Worm (Caenorhabditis elegans) whole organism, young adult: ENCODE data around the gene B0507.6.

Experiments
- B0019.2 ChIP-seq: fragments of 200-800 bp; sonication (Bioruptor generic); conservative IDR thresholded peaks from 2 replicates; pipeline ENCODE4 v1.3.6; 2022; ENCODE audit warnings: missing genetic modification reagents, missing genetic modification characterization, missing compliant biosample characterization
- B0035.1 ChIP-seq: sonication (generic microtip); optimal IDR thresholded peaks from 2 replicates; lab custom pipeline; 2016; ENCODE audit warnings: missing genetic modification characterization, mild to moderate bottlenecking, missing compliant biosample characterization, missing genotype, missing genetic modification reagents
- F39B2.1 ChIP-seq: fragments of 200-800 bp; sonication (Bioruptor generic); IDR thresholded peaks from 2 replicates; pipeline ENCODE4 v1.3.6; 2022; ENCODE audit warnings: missing genetic modification reagents, missing genetic modification characterization, missing compliant biosample characterization
- F55B11.4 ChIP-seq: sonication (generic microtip); optimal IDR thresholded peaks from 2 replicates; lab custom pipeline; 2016; ENCODE audit warnings: missing compliant biosample characterization, missing genetic modification characterization, borderline replicate concordance; ENCODE audit not compliant: insufficient read depth
- T07F8.4 ChIP-seq: sonication (generic microtip); optimal IDR thresholded peaks from 2 replicates; lab custom pipeline; 2016; ENCODE audit warnings: mild to moderate bottlenecking, missing genetic modification characterization, moderate library complexity, missing compliant biosample characterization
- T26A5.8 ChIP-seq: sonication (generic microtip); optimal IDR thresholded peaks from 2 replicates; lab custom pipeline; 2016; ENCODE audit warnings: missing genetic modification characterization, missing compliant biosample characterization
- Y56A3A.18 ChIP-seq: fragments of 200-800 bp; sonication (Bioruptor generic); IDR thresholded peaks from 2 replicates; pipeline ENCODE4 v1.3.6; 2022; ENCODE audit warnings: missing genetic modification reagents, missing genetic modification characterization, missing compliant biosample characterization
- Y95B8A.8 ChIP-seq: fragments of 200-800 bp; sonication (Bioruptor generic); IDR thresholded peaks from 2 replicates; pipeline ENCODE4 v1.3.6; 2022; ENCODE audit warnings: missing genetic modification reagents, missing genetic modification characterization, missing compliant biosample characterization
- ZK185.1 ChIP-seq: sonication (generic microtip); optimal IDR thresholded peaks from 2 replicates; lab custom pipeline; 2016; ENCODE audit warnings: mild to moderate bottlenecking, missing genetic modification characterization, missing compliant biosample characterization; ENCODE audit not compliant: poor library complexity, severe bottlenecking
- aptf-2 ChIP-seq: fragments of 200-800 bp; sonication (Bioruptor generic); conservative IDR thresholded peaks from 2 replicates; pipeline ENCODE4 v1.3.6; 2022; ENCODE audit warnings: missing genetic modification reagents, missing genetic modification characterization, missing compliant biosample characterization
- aptf-3 ChIP-seq: fragments of 200-800 bp; sonication (Bioruptor generic); IDR thresholded peaks from 2 replicates; pipeline ENCODE4 v1.3.6; 2022; ENCODE audit warnings: missing genetic modification characterization, missing compliant biosample characterization
- atf-7 ChIP-seq: sonication (generic microtip); optimal IDR thresholded peaks from 2 replicates; lab custom pipeline; 2017; ENCODE audit warnings: mild to moderate bottlenecking, missing genetic modification characterization, missing compliant biosample characterization
- attf-3 ChIP-seq: fragments of 200-800 bp; sonication (Bioruptor generic); conservative IDR thresholded peaks from 2 replicates; pipeline ENCODE4 v1.3.6; 2022; ENCODE audit warnings: missing genetic modification reagents, missing genetic modification characterization, missing compliant biosample characterization
- attf-5 ChIP-seq: fragments of 200-800 bp; sonication (Bioruptor generic); optimal IDR thresholded peaks from 2 replicates; lab custom pipeline; 2018; ENCODE audit warnings: mild to moderate bottlenecking, missing genetic modification characterization, missing compliant biosample characterization
- bed-1 ChIP-seq: fragments of 200-800 bp; sonication (Bioruptor generic); IDR thresholded peaks from 2 replicates; pipeline ENCODE4 v1.3.6; 2022; ENCODE audit warnings: missing genetic modification reagents, missing genetic modification characterization, missing compliant biosample characterization
- cebp-1 ChIP-seq, 2 experiments: fragments of 200-800 bp in 1 of 2; sonication (Bioruptor generic) in 1 of 2; sonication (generic microtip) in 1 of 2; IDR thresholded peaks in 1 of 2; optimal IDR thresholded peaks in 1 of 2; 2 replicates each; pipeline versions ENCODE4 v1.3.6 to Lab custom; 2017 to 2022; ENCODE audit warnings: missing compliant biosample characterization in 2 of 2, missing genetic modification characterization in 2 of 2, mild to moderate bottlenecking in 1 of 2, missing genetic modification reagents in 1 of 2, moderate library complexity in 1 of 2
- die-1 ChIP-seq: sonication (generic microtip); optimal IDR thresholded peaks from 2 replicates; lab custom pipeline; 2016; ENCODE audit warnings: missing genotype, mild to moderate bottlenecking, missing genetic modification characterization, missing compliant biosample characterization
- egl-44 ChIP-seq: fragments of 200-800 bp; sonication (Bioruptor generic); IDR thresholded peaks from 2 replicates; pipeline ENCODE4 v1.3.6; 2022; ENCODE audit warnings: missing genetic modification reagents, missing genetic modification characterization, missing compliant biosample characterization
- ets-4 ChIP-seq: fragments of 200-800 bp; sonication (Bioruptor generic); optimal IDR thresholded peaks from 2 replicates; lab custom pipeline; 2018; ENCODE audit warnings: mild to moderate bottlenecking, missing genetic modification characterization, missing compliant biosample characterization
- hmg-1.2 ChIP-seq: fragments of 200-800 bp; sonication (Bioruptor generic); IDR thresholded peaks from 2 replicates; pipeline ENCODE4 v1.3.6; 2022; ENCODE audit warnings: missing genetic modification reagents, missing genetic modification characterization, missing compliant biosample characterization
- hrde-1 ChIP-seq: sonication (generic microtip); optimal IDR thresholded peaks from 2 replicates; lab custom pipeline; 2016; ENCODE audit warnings: missing genetic modification characterization, mild to moderate bottlenecking, missing compliant biosample characterization, moderate library complexity, missing genotype, missing genetic modification reagents, borderline replicate concordance
- let-607 ChIP-seq, 2 experiments: fragments of 200-800 bp in 1 of 2; sonication (Bioruptor generic) in 1 of 2; sonication (generic microtip) in 1 of 2; optimal IDR thresholded peaks; 2 replicates each; lab custom pipeline; 2016 to 2018; ENCODE audit warnings: mild to moderate bottlenecking in 2 of 2, missing compliant biosample characterization in 2 of 2, missing genetic modification characterization in 2 of 2, moderate library complexity in 2 of 2, missing genotype in 1 of 2
- lin-40 ChIP-seq: sonication (generic microtip); optimal IDR thresholded peaks from 2 replicates; lab custom pipeline; 2016; ENCODE audit warnings: missing genetic modification characterization, mild to moderate bottlenecking, missing compliant biosample characterization, missing genotype, missing genetic modification reagents
- lsy-27 ChIP-seq: sonication (generic microtip); optimal IDR thresholded peaks from 2 replicates; lab custom pipeline; 2017; ENCODE audit warnings: missing genetic modification characterization, mild to moderate bottlenecking, missing compliant biosample characterization, antibody characterized with exemption, missing genotype, borderline replicate concordance; ENCODE audit not compliant: insufficient read depth
- madf-8 ChIP-seq: fragments of 200-800 bp; sonication (Bioruptor generic); conservative IDR thresholded peaks from 2 replicates; pipeline ENCODE4 v1.3.6; 2022; ENCODE audit warnings: missing genetic modification reagents, missing genetic modification characterization, missing compliant biosample characterization
- mel-28 ChIP-seq: sonication (generic microtip); optimal IDR thresholded peaks from 2 replicates; lab custom pipeline; 2016; ENCODE audit warnings: borderline replicate concordance, mild to moderate bottlenecking, missing genetic modification characterization, missing compliant biosample characterization
- mes-4 ChIP-seq: sonication (generic microtip); optimal IDR thresholded peaks from 2 replicates; lab custom pipeline; 2016; ENCODE audit warnings: missing genotype, missing genetic modification characterization, missing compliant biosample characterization
- nhr-80 ChIP-seq: sonication (generic microtip); optimal IDR thresholded peaks from 2 replicates; lab custom pipeline; 2016; ENCODE audit warnings: missing genetic modification characterization, missing compliant biosample characterization
- pha-4 ChIP-seq: fragments of 150-350 bp; sonication (generic microtip); optimal IDR thresholded peaks from 2 replicates; lab custom pipeline; 2014; ENCODE audit warnings: missing biosample characterization, missing genetic modification reagents, missing genetic modification characterization
- rcor-1 ChIP-seq: fragments of 200-800 bp; sonication (Bioruptor generic); IDR thresholded peaks from 2 replicates; pipeline ENCODE4 v1.3.6; 2022; ENCODE audit warnings: missing genetic modification reagents, missing genetic modification characterization, missing compliant biosample characterization
- repo-1 ChIP-seq: sonication (generic microtip); optimal IDR thresholded peaks from 2 replicates; lab custom pipeline; 2017; ENCODE audit warnings: mild to moderate bottlenecking, missing genetic modification characterization, missing compliant biosample characterization
- sdz-38 ChIP-seq: sonication (generic microtip); optimal IDR thresholded peaks from 2 replicates; lab custom pipeline; 2016; ENCODE audit warnings: missing genotype, missing genetic modification characterization, missing compliant biosample characterization
- sea-2 ChIP-seq: fragments of 200-800 bp; sonication (Bioruptor generic); IDR thresholded peaks from 2 replicates; pipeline ENCODE4 v1.3.6; 2022; ENCODE audit warnings: missing genetic modification characterization, missing compliant biosample characterization
- snpc-1.1 ChIP-seq: sonication (generic microtip); optimal IDR thresholded peaks from 2 replicates; lab custom pipeline; 2017; ENCODE audit warnings: missing genetic modification characterization, mild to moderate bottlenecking, missing compliant biosample characterization, antibody characterized with exemption, moderate library complexity, missing genotype, missing genetic modification reagents; ENCODE audit not compliant: insufficient read depth
- tbp1 ChIP-seq: fragments of 200-800 bp; sonication (Bioruptor generic); optimal IDR thresholded peaks from 2 replicates; lab custom pipeline; 2018; ENCODE audit warnings: mild to moderate bottlenecking, missing genetic modification characterization, missing compliant biosample characterization
- tbx-9 ChIP-seq: sonication (generic microtip); optimal IDR thresholded peaks from 2 replicates; lab custom pipeline; 2016; ENCODE audit warnings: borderline replicate concordance, missing genetic modification characterization, inconsistent platforms, missing compliant biosample characterization
- tlf-1 ChIP-seq: fragments of 200-800 bp; sonication (Bioruptor generic); optimal IDR thresholded peaks from 2 replicates; lab custom pipeline; 2018; ENCODE audit warnings: mild to moderate bottlenecking, missing genetic modification characterization, missing compliant biosample characterization
- unc-62 ChIP-seq: fragments of 150-350 bp; optimal IDR thresholded peaks from 2 replicates; lab custom pipeline; 2014; ENCODE audit warnings: missing biosample characterization, missing genetic modification reagents, missing genetic modification characterization
- ztf-22 ChIP-seq: fragments of 200-800 bp; sonication (Bioruptor generic); optimal IDR thresholded peaks from 2 replicates; lab custom pipeline; 2018; ENCODE audit warnings: mild to moderate bottlenecking, missing genetic modification characterization, moderate library complexity, missing compliant biosample characterization
- ztf-25 ChIP-seq: fragments of 200-800 bp; sonication (Bioruptor generic); IDR thresholded peaks from 2 replicates; pipeline ENCODE4 v1.3.6; 2022; ENCODE audit warnings: missing genetic modification reagents, missing genetic modification characterization, missing compliant biosample characterization

Gene B0507.6

ce11 chrV:8768481-8768959, 22.6 kb downstream of the B0507.6 start, which contains the start of gene B0507.3:
B0507.3 (plus strand) TSS chrV:8768909.
- TF ChIP-seq aptf-2 (GFP tag; lab: Robert Waterston, UW): no peak
- TF ChIP-seq lin-40 (tag; lab: Kevin White, UChicago): no peak
- peak in 1 of 2 experiments; percentile 48 for TF ChIP-seq let-607 (tag; optimal IDR thresholded peaks at IDR 0.05; lab: Kevin White, UChicago)
- no peak for TF ChIP-seq snpc-1.1 (tag; lab: Kevin White, UChicago)
- no peak for TF ChIP-seq attf-5 (GFP tag; lab: Kevin White, UChicago)
- no peak for TF ChIP-seq T26A5.8 (tag; lab: Kevin White, UChicago)
- no peak for TF ChIP-seq tbx-9 (tag; lab: Kevin White, UChicago)
- peak; percentile 30 for TF ChIP-seq tlf-1 (GFP tag; lab: Kevin White, UChicago)
- no peak for TF ChIP-seq die-1 (tag; lab: Kevin White, UChicago)
- TF ChIP-seq pha-4 (tag; lab: Kevin White, UChicago): peak; percentile 54
- peak; percentile 85 for TF ChIP-seq unc-62 (GFP tag; lab: Kevin White, UChicago)
- TF ChIP-seq Y56A3A.18 (GFP tag; lab: Robert Waterston, UW): no peak
- peak; percentile 89 for TF ChIP-seq nhr-80 (tag; lab: Kevin White, UChicago)
- no peak for TF ChIP-seq T07F8.4 (tag; lab: Kevin White, UChicago)
- no peak for TF ChIP-seq attf-3 (GFP tag; lab: Robert Waterston, UW)
- no peak for TF ChIP-seq mes-4 (tag; lab: Kevin White, UChicago)
- TF ChIP-seq egl-44 (GFP tag; lab: Robert Waterston, UW): peak; percentile 71
- no peak for TF ChIP-seq sdz-38 (tag; lab: Kevin White, UChicago)
- TF ChIP-seq mel-28 (tag; lab: Kevin White, UChicago): no peak
- peak; percentile 74 for TF ChIP-seq ztf-22 (GFP tag; lab: Kevin White, UChicago)
- peak; percentile 49 for TF ChIP-seq atf-7 (tag; lab: Kevin White, UChicago)
- peak; percentile 76 for TF ChIP-seq ets-4 (GFP tag; lab: Kevin White, UChicago)
- no peak for TF ChIP-seq ztf-25 (GFP tag; lab: Robert Waterston, UW)
- no peak for TF ChIP-seq rcor-1

ce11 chrV:8769154-8769553, 23.2 kb downstream of the B0507.6 start:
- TF ChIP-seq F39B2.1 (GFP tag; lab: Robert Waterston, UW) (no peak), B0019.2 (GFP tag; lab: Robert Waterston, UW) (no peak), tlf-1 (GFP tag; lab: Kevin White, UChicago) (peak; percentile 6), repo-1 (tag; lab: Kevin White, UChicago) (no peak), snpc-1.1 (tag; lab: Kevin White, UChicago) (no peak), F55B11.4 (no peak), Y95B8A.8 (no peak), hmg-1.2 (GFP tag; lab: Robert Waterston, UW) (no peak), ZK185.1 (tag; lab: Kevin White, UChicago) (no peak), nhr-80 (tag; lab: Kevin White, UChicago) (peak; percentile 72), ets-4 (GFP tag; lab: Kevin White, UChicago) (peak; percentile 84), sea-2 (GFP tag; lab: Robert Waterston, UW) (no peak), aptf-3 (GFP tag; lab: Robert Waterston, UW) (no peak), tbp1 (GFP tag; lab: Kevin White, UChicago) (peak; percentile 1), ztf-22 (GFP tag; lab: Kevin White, UChicago) (peak; percentile 68), atf-7 (tag; lab: Kevin White, UChicago) (peak; percentile 59), B0035.1 (tag; lab: Kevin White, UChicago) (no peak), hrde-1 (tag; lab: Kevin White, UChicago) (no peak), madf-8 (GFP tag; lab: Robert Waterston, UW) (no peak), bed-1 (GFP tag; lab: Robert Waterston, UW) (no peak), mel-28 (tag; lab: Kevin White, UChicago) (no peak), let-607 (tag; optimal IDR thresholded peaks at IDR 0.05; lab: Kevin White, UChicago) (peak; percentile 35 to 86), cebp-1 (GFP tag; IDR thresholded peaks at IDR 0.05; lab: Robert Waterston, UW) (no peak), cebp-1 (tag; optimal IDR thresholded peaks at IDR 0.05; lab: Kevin White, UChicago) (peak; percentile 72), attf-3 (GFP tag; lab: Robert Waterston, UW) (no peak), lsy-27 (tag; lab: Kevin White, UChicago) (no peak)
